Worm (Caenorhabditis elegans) whole organism, young adult: ENCODE measurements around the gene Y43F8B.29.
A peak's percentile ranks its signal among the peaks of the same experiment; 100 is the strongest.

Source experiments
- B0261.1 ChIP-seq: sonication (generic microtip); optimal IDR thresholded peaks from 2 replicates; lab custom pipeline; 2016; ENCODE audit warnings: mild to moderate bottlenecking, missing genetic modification characterization, moderate library complexity, missing compliant biosample characterization
- B0336.3 ChIP-seq: fragments of 200-800 bp; sonication (Bioruptor generic); IDR thresholded peaks from 2 replicates; pipeline ENCODE4 v1.3.6; 2022; ENCODE audit warnings: missing genetic modification characterization, missing compliant biosample characterization
- F23B12.7 ChIP-seq: sonication (generic microtip); optimal IDR thresholded peaks from 2 replicates; lab custom pipeline; 2017; ENCODE audit warnings: missing genetic modification characterization, mild to moderate bottlenecking, missing compliant biosample characterization, antibody characterized with exemption, moderate library complexity; ENCODE audit not compliant: insufficient read depth
- F52B5.7 ChIP-seq: sonication (generic microtip); optimal IDR thresholded peaks from 2 replicates; lab custom pipeline; 2016; ENCODE audit warnings: mild to moderate bottlenecking, missing genetic modification characterization, missing compliant biosample characterization
- F55B11.4 ChIP-seq: sonication (generic microtip); optimal IDR thresholded peaks from 2 replicates; lab custom pipeline; 2016; ENCODE audit warnings: missing compliant biosample characterization, missing genetic modification characterization, borderline replicate concordance; ENCODE audit not compliant: insufficient read depth
- F57A8.1 ChIP-seq: fragments of 200-800 bp; sonication (Bioruptor generic); optimal IDR thresholded peaks from 2 replicates; lab custom pipeline; 2018; ENCODE audit warnings: mild to moderate bottlenecking, missing genetic modification characterization, moderate library complexity, missing compliant biosample characterization
- F57C9.4 ChIP-seq: sonication (generic microtip); optimal IDR thresholded peaks from 2 replicates; lab custom pipeline; 2017; ENCODE audit warnings: mild to moderate bottlenecking, missing genetic modification characterization, missing compliant biosample characterization
- K12H6.12 ChIP-seq: fragments of 200-800 bp; sonication (Bioruptor generic); optimal IDR thresholded peaks from 2 replicates; lab custom pipeline; 2018; ENCODE audit warnings: mild to moderate bottlenecking, missing genetic modification characterization, missing compliant biosample characterization
- T07F8.4 ChIP-seq: sonication (generic microtip); optimal IDR thresholded peaks from 2 replicates; lab custom pipeline; 2016; ENCODE audit warnings: mild to moderate bottlenecking, missing genetic modification characterization, moderate library complexity, missing compliant biosample characterization
- Y53F4B.3 ChIP-seq: fragments of 200-800 bp; sonication (Bioruptor generic); IDR thresholded peaks from 2 replicates; pipeline ENCODE4 v1.3.6; 2022; ENCODE audit warnings: missing genetic modification reagents, missing genetic modification characterization, missing compliant biosample characterization
- Y56A3A.18 ChIP-seq: fragments of 200-800 bp; sonication (Bioruptor generic); IDR thresholded peaks from 2 replicates; pipeline ENCODE4 v1.3.6; 2022; ENCODE audit warnings: missing genetic modification reagents, missing genetic modification characterization, missing compliant biosample characterization
- Y95B8A.8 ChIP-seq: fragments of 200-800 bp; sonication (Bioruptor generic); IDR thresholded peaks from 2 replicates; pipeline ENCODE4 v1.3.6; 2022; ENCODE audit warnings: missing genetic modification reagents, missing genetic modification characterization, missing compliant biosample characterization
- ZK185.1 ChIP-seq: sonication (generic microtip); optimal IDR thresholded peaks from 2 replicates; lab custom pipeline; 2016; ENCODE audit warnings: mild to moderate bottlenecking, missing genetic modification characterization, missing compliant biosample characterization; ENCODE audit not compliant: poor library complexity, severe bottlenecking
- aptf-2 ChIP-seq: fragments of 200-800 bp; sonication (Bioruptor generic); conservative IDR thresholded peaks from 2 replicates; pipeline ENCODE4 v1.3.6; 2022; ENCODE audit warnings: missing genetic modification reagents, missing genetic modification characterization, missing compliant biosample characterization
- aptf-3 ChIP-seq: fragments of 200-800 bp; sonication (Bioruptor generic); IDR thresholded peaks from 2 replicates; pipeline ENCODE4 v1.3.6; 2022; ENCODE audit warnings: missing genetic modification characterization, missing compliant biosample characterization
- atf-7 ChIP-seq: sonication (generic microtip); optimal IDR thresholded peaks from 2 replicates; lab custom pipeline; 2017; ENCODE audit warnings: mild to moderate bottlenecking, missing genetic modification characterization, missing compliant biosample characterization
- attf-5 ChIP-seq: fragments of 200-800 bp; sonication (Bioruptor generic); optimal IDR thresholded peaks from 2 replicates; lab custom pipeline; 2018; ENCODE audit warnings: mild to moderate bottlenecking, missing genetic modification characterization, missing compliant biosample characterization
- ccch-3 ChIP-seq: fragments of 200-800 bp; sonication (Bioruptor generic); optimal IDR thresholded peaks from 2 replicates; lab custom pipeline; 2018; ENCODE audit warnings: mild to moderate bottlenecking, missing genetic modification characterization, missing compliant biosample characterization
- ceh-27 ChIP-seq: fragments of 200-800 bp; sonication (Bioruptor generic); optimal IDR thresholded peaks from 2 replicates; lab custom pipeline; 2018; ENCODE audit warnings: mild to moderate bottlenecking, missing genetic modification characterization, moderate library complexity, missing compliant biosample characterization
- ceh-40 ChIP-seq: fragments of 200-800 bp; sonication (Bioruptor generic); IDR thresholded peaks from 2 replicates; pipeline ENCODE4 v1.3.6; 2022; ENCODE audit warnings: missing genetic modification characterization, missing compliant biosample characterization
- ceh-58 ChIP-seq: fragments of 200-800 bp; sonication (Bioruptor generic); IDR thresholded peaks from 2 replicates; pipeline ENCODE4 v1.3.6; 2022; ENCODE audit warnings: missing genetic modification characterization, missing compliant biosample characterization
- ceh-79 ChIP-seq: sonication (generic microtip); optimal IDR thresholded peaks from 2 replicates; lab custom pipeline; 2017; ENCODE audit warnings: mild to moderate bottlenecking, missing genetic modification characterization, missing compliant biosample characterization
- chd-7 ChIP-seq: sonication (generic microtip); optimal IDR thresholded peaks from 2 replicates; lab custom pipeline; 2016; ENCODE audit warnings: mild to moderate bottlenecking, missing genetic modification characterization, moderate library complexity, missing compliant biosample characterization
- dpff-1 ChIP-seq: sonication (generic microtip); optimal IDR thresholded peaks from 2 replicates; lab custom pipeline; 2017; ENCODE audit warnings: mild to moderate bottlenecking, missing genetic modification characterization, missing compliant biosample characterization
- egl-18 ChIP-seq: fragments of 200-800 bp; sonication (Bioruptor generic); IDR thresholded peaks from 2 replicates; pipeline ENCODE4 v1.3.6; 2022; ENCODE audit warnings: missing genetic modification reagents, missing genetic modification characterization, missing compliant biosample characterization
- ets-4 ChIP-seq: fragments of 200-800 bp; sonication (Bioruptor generic); optimal IDR thresholded peaks from 2 replicates; lab custom pipeline; 2018; ENCODE audit warnings: mild to moderate bottlenecking, missing genetic modification characterization, missing compliant biosample characterization
- hlh-12 ChIP-seq: sonication (generic microtip); optimal IDR thresholded peaks from 2 replicates; lab custom pipeline; 2016; ENCODE audit warnings: missing genetic modification characterization, missing compliant biosample characterization
- hlh-26 ChIP-seq: fragments of 200-800 bp; sonication (Bioruptor generic); conservative IDR thresholded peaks from 2 replicates; pipeline ENCODE4 v1.3.6; 2022; ENCODE audit warnings: missing genetic modification reagents, missing genetic modification characterization, missing compliant biosample characterization
- hmg-1.2 ChIP-seq: fragments of 200-800 bp; sonication (Bioruptor generic); IDR thresholded peaks from 2 replicates; pipeline ENCODE4 v1.3.6; 2022; ENCODE audit warnings: missing genetic modification reagents, missing genetic modification characterization, missing compliant biosample characterization
- hsf-1 ChIP-seq: fragments of 200-800 bp; sonication (Bioruptor generic); IDR thresholded peaks from 2 replicates; pipeline ENCODE4 v1.3.6; 2022; ENCODE audit warnings: missing genetic modification reagents, missing genetic modification characterization, missing compliant biosample characterization
- let-526 ChIP-seq: fragments of 200-800 bp; sonication (Bioruptor generic); IDR thresholded peaks from 2 replicates; pipeline ENCODE4 v1.3.6; 2022; ENCODE audit warnings: missing genetic modification reagents, missing genetic modification characterization, missing compliant biosample characterization
- let-607 ChIP-seq, 2 experiments: fragments of 200-800 bp in 1 of 2; sonication (Bioruptor generic) in 1 of 2; sonication (generic microtip) in 1 of 2; optimal IDR thresholded peaks; 2 replicates each; lab custom pipeline; 2016 to 2018; ENCODE audit warnings: mild to moderate bottlenecking in 2 of 2, missing compliant biosample characterization in 2 of 2, missing genetic modification characterization in 2 of 2, moderate library complexity in 2 of 2, missing genotype in 1 of 2
- lin-54 ChIP-seq: fragments of 200-800 bp; sonication (Bioruptor generic); optimal IDR thresholded peaks from 2 replicates; lab custom pipeline; 2018; ENCODE audit warnings: mild to moderate bottlenecking, missing genetic modification characterization, missing compliant biosample characterization
- lsl-1 ChIP-seq: fragments of 200-800 bp; sonication (Bioruptor generic); optimal IDR thresholded peaks from 2 replicates; lab custom pipeline; 2018; ENCODE audit warnings: mild to moderate bottlenecking, missing genetic modification characterization, moderate library complexity, missing compliant biosample characterization
- madf-6 ChIP-seq: fragments of 200-800 bp; sonication (Bioruptor generic); IDR thresholded peaks from 2 replicates; pipeline ENCODE4 v1.3.6; 2022; ENCODE audit warnings: missing genetic modification reagents, missing genetic modification characterization, missing compliant biosample characterization
- mel-28 ChIP-seq: sonication (generic microtip); optimal IDR thresholded peaks from 2 replicates; lab custom pipeline; 2016; ENCODE audit warnings: borderline replicate concordance, mild to moderate bottlenecking, missing genetic modification characterization, missing compliant biosample characterization
- mxl-1 ChIP-seq: sonication (generic microtip); optimal IDR thresholded peaks from 2 replicates; lab custom pipeline; 2016; ENCODE audit warnings: missing genetic modification characterization, missing compliant biosample characterization
- nfya-2 ChIP-seq: fragments of 200-800 bp; sonication (Bioruptor generic); IDR thresholded peaks from 2 replicates; pipeline ENCODE4 v1.3.6; 2022; ENCODE audit warnings: missing genetic modification reagents, missing genetic modification characterization, missing compliant biosample characterization
- nfyb-1 ChIP-seq: fragments of 200-800 bp; sonication (Bioruptor generic); IDR thresholded peaks from 2 replicates; pipeline ENCODE4 v1.3.6; 2022; ENCODE audit warnings: missing genetic modification reagents, missing genetic modification characterization, missing compliant biosample characterization
- rcor-1 ChIP-seq: fragments of 200-800 bp; sonication (Bioruptor generic); IDR thresholded peaks from 2 replicates; pipeline ENCODE4 v1.3.6; 2022; ENCODE audit warnings: missing genetic modification reagents, missing genetic modification characterization, missing compliant biosample characterization
- repo-1 ChIP-seq: sonication (generic microtip); optimal IDR thresholded peaks from 2 replicates; lab custom pipeline; 2017; ENCODE audit warnings: mild to moderate bottlenecking, missing genetic modification characterization, missing compliant biosample characterization
- sea-2 ChIP-seq: fragments of 200-800 bp; sonication (Bioruptor generic); IDR thresholded peaks from 2 replicates; pipeline ENCODE4 v1.3.6; 2022; ENCODE audit warnings: missing genetic modification characterization, missing compliant biosample characterization
- snpc-1.1 ChIP-seq: sonication (generic microtip); optimal IDR thresholded peaks from 2 replicates; lab custom pipeline; 2017; ENCODE audit warnings: missing genetic modification characterization, mild to moderate bottlenecking, missing compliant biosample characterization, antibody characterized with exemption, moderate library complexity, missing genotype, missing genetic modification reagents; ENCODE audit not compliant: insufficient read depth
- snpc-1.3 ChIP-seq: sonication (generic microtip); optimal IDR thresholded peaks from 2 replicates; lab custom pipeline; 2017; ENCODE audit warnings: missing genetic modification characterization, mild to moderate bottlenecking, missing compliant biosample characterization, antibody characterized with exemption, moderate library complexity, missing genotype, missing genetic modification reagents; ENCODE audit not compliant: insufficient read depth
- sptf-2 ChIP-seq: fragments of 200-800 bp; sonication (Bioruptor generic); optimal IDR thresholded peaks from 2 replicates; lab custom pipeline; 2018; ENCODE audit warnings: mild to moderate bottlenecking, missing genetic modification characterization, missing compliant biosample characterization
- tbx-9 ChIP-seq: sonication (generic microtip); optimal IDR thresholded peaks from 2 replicates; lab custom pipeline; 2016; ENCODE audit warnings: borderline replicate concordance, missing genetic modification characterization, inconsistent platforms, missing compliant biosample characterization
- ztf-25 ChIP-seq: fragments of 200-800 bp; sonication (Bioruptor generic); IDR thresholded peaks from 2 replicates; pipeline ENCODE4 v1.3.6; 2022; ENCODE audit warnings: missing genetic modification reagents, missing genetic modification characterization, missing compliant biosample characterization
- ztf-28 ChIP-seq: fragments of 200-800 bp; sonication (Bioruptor generic); IDR thresholded peaks from 2 replicates; pipeline ENCODE4 v1.3.6; 2022; ENCODE audit warnings: missing genetic modification reagents, missing genetic modification characterization, missing compliant biosample characterization

Gene Y43F8B.29

ce11 chrV:19522551-19523137 is 31.2 kb downstream of the Y43F8B.29 start (continued):
- no peak for TF ChIP-seq snpc-1.3 (tag; lab: Kevin White, UChicago)
- peak; percentile 67 for TF ChIP-seq lin-54 (GFP tag; lab: Kevin White, UChicago)
- TF ChIP-seq ZK185.1 (tag; lab: Kevin White, UChicago): peak; percentile 38
- peak; percentile 69 for TF ChIP-seq ceh-27 (GFP tag; lab: Kevin White, UChicago)
- no peak for TF ChIP-seq F23B12.7 (tag; lab: Kevin White, UChicago)
- TF ChIP-seq F55B11.4: no peak
- TF ChIP-seq ceh-40: no peak
- TF ChIP-seq nfyb-1 (GFP tag; lab: Robert Waterston, UW): peak; percentile 94
- TF ChIP-seq K12H6.12: peak; percentile 85
- peak; percentile 60; the same call in 1 of the 2 replicates for TF ChIP-seq rcor-1
- no peak for TF ChIP-seq ztf-25 (GFP tag; lab: Robert Waterston, UW)
- TF ChIP-seq sptf-2 (GFP tag; lab: Kevin White, UChicago): no peak
- peak; percentile 38; the same call in 1 of the 2 replicates for TF ChIP-seq madf-6 (GFP tag; lab: Robert Waterston, UW)
- TF ChIP-seq mxl-1 (tag; lab: Kevin White, UChicago): no peak
- peak; percentile 93 for TF ChIP-seq chd-7 (tag; lab: Kevin White, UChicago)
- TF ChIP-seq ceh-79 (tag; lab: Kevin White, UChicago): no peak
- no peak for TF ChIP-seq F57C9.4
- TF ChIP-seq sea-2 (GFP tag; lab: Robert Waterston, UW): 0 out of 2 replicates have a peak, but pooled peaks have one; percentile 42
- peak; percentile 67 for TF ChIP-seq F52B5.7 (tag; lab: Kevin White, UChicago)
- no peak for TF ChIP-seq Y95B8A.8 (GFP tag; lab: Robert Waterston, UW)
- peak; percentile 48 for TF ChIP-seq F57A8.1 (GFP tag; lab: Kevin White, UChicago)
- no peak for TF ChIP-seq nfya-2 (GFP tag; lab: Robert Waterston, UW)
- TF ChIP-seq ztf-28: no peak
- TF ChIP-seq ccch-3 (GFP tag; lab: Kevin White, UChicago): no peak
- TF ChIP-seq T07F8.4 (tag; lab: Kevin White, UChicago): peak; percentile 34
- peak; percentile 63 for TF ChIP-seq attf-5 (GFP tag; lab: Kevin White, UChicago)
- 0 out of 2 replicates have a peak, but pooled peaks have one; percentile 18 for TF ChIP-seq egl-18 (GFP tag; lab: Robert Waterston, UW)
- peak; percentile 98 for TF ChIP-seq hmg-1.2
- TF ChIP-seq aptf-2: no peak
- TF ChIP-seq mel-28 (tag; lab: Kevin White, UChicago): peak; percentile 37
- TF ChIP-seq let-607 (tag; optimal IDR thresholded peaks at IDR 0.05; lab: Kevin White, UChicago): peak in 1 of 2 experiments; percentile 63

- TF ChIP-seq tbx-9 (tag; lab: Kevin White, UChicago): no peak
- TF ChIP-seq hsf-1 (GFP tag; lab: Robert Waterston, UW): no peak
- no peak for TF ChIP-seq Y53F4B.3 (GFP tag; lab: Robert Waterston, UW)
- no peak for TF ChIP-seq Y95B8A.8 (GFP tag; lab: Robert Waterston, UW)
- TF ChIP-seq let-526 (GFP tag; lab: Robert Waterston, UW): no peak
- no peak for TF ChIP-seq hlh-12 (tag; lab: Kevin White, UChicago)
- TF ChIP-seq hlh-26 (GFP tag; lab: Robert Waterston, UW): no peak
- TF ChIP-seq ceh-79 (tag; lab: Kevin White, UChicago): no peak
- TF ChIP-seq ets-4: no peak
- no peak for TF ChIP-seq repo-1 (tag; lab: Kevin White, UChicago)
- no peak for TF ChIP-seq Y56A3A.18 (GFP tag; lab: Robert Waterston, UW)
- no peak for TF ChIP-seq atf-7 (tag; lab: Kevin White, UChicago)
- no peak for TF ChIP-seq snpc-1.1 (tag; lab: Kevin White, UChicago)
- TF ChIP-seq lsl-1: no peak
- TF ChIP-seq B0336.3 (GFP tag; lab: Robert Waterston, UW): 0 out of 2 replicates have a peak, but pooled peaks have one; percentile 27
- TF ChIP-seq dpff-1: no peak
- no peak for TF ChIP-seq aptf-3 (GFP tag; lab: Robert Waterston, UW)
- no peak for TF ChIP-seq B0261.1
- no peak for TF ChIP-seq ceh-58 (GFP tag; lab: Robert Waterston, UW)
Measured at ce11 chrV:19524569-19524968, 33.2 kb downstream of the Y43F8B.29 start.
